Fruit fly (Drosophila melanogaster) whole organism, larva: Measurements from ENCODE around the gene Wnk.

Experiments used
- noc ChIP-seq: fragments of 200-800 bp; sonication (Bioruptor generic); optimal IDR thresholded peaks from 3 replicates; lab custom pipeline; 2019; ENCODE audit warnings: missing biosample characterization, mild to moderate bottlenecking, missing genetic modification characterization, moderate library complexity

The Wnk gene

dm6 chr3L:21554752-21555151 is at the start of gene Wnk:
TSS of gene Wnk (minus strand) at chr3L:21554928.
- no peak for TF ChIP-seq noc (tag; lab: Kevin White, UChicago)

- no peak for TF ChIP-seq noc (tag; lab: Kevin White, UChicago)
Observed at dm6 chr3L:21604265-21604664, 49.5 kb upstream of the Wnk start.

dm6 chr3L:21602275-21602674 is 47.5 kb upstream of the Wnk start:
- no peak for TF ChIP-seq noc (tag; lab: Kevin White, UChicago)

- no peak for TF ChIP-seq noc (tag; lab: Kevin White, UChicago)
Observed at dm6 chr3L:21598337-21598736, 43.6 kb upstream of the Wnk start.

dm6 chr3L:21594408-21594807 is 39.7 kb upstream of the Wnk start:
- TF ChIP-seq noc (tag; lab: Kevin White, UChicago): no peak

dm6 chr3L:21591247-21591646 is 36.5 kb upstream of the Wnk start:
- TF ChIP-seq noc (tag; lab: Kevin White, UChicago): no peak

- no peak for TF ChIP-seq noc (tag; lab: Kevin White, UChicago)
Observed at dm6 chr3L:21586528-21586927, 31.8 kb upstream of the Wnk start, which contains the start of gene TfAP-2. TSS of gene TfAP-2 (plus strand) at chr3L:21586828.

dm6 chr3L:21585397-21585796 is 30.7 kb upstream of the Wnk start:
- TF ChIP-seq noc (tag; lab: Kevin White, UChicago): no peak

dm6 chr3L:21584683-21585082 is 30.0 kb upstream of the Wnk start:
- TF ChIP-seq noc (tag; lab: Kevin White, UChicago): no peak

- TF ChIP-seq noc (tag; lab: Kevin White, UChicago): no peak
Observed at dm6 chr3L:21581984-21582383, 27.3 kb upstream of the Wnk start.

- TF ChIP-seq noc (tag; lab: Kevin White, UChicago): no peak
Observed at dm6 chr3L:21574296-21574745, 19.6 kb upstream of the Wnk start.

dm6 chr3L:21573831-21574230 is 19.1 kb upstream of the Wnk start, which contains the start of gene EMC10:
TSS of gene EMC10 (plus strand) at chr3L:21574131.
- TF ChIP-seq noc (tag; lab: Kevin White, UChicago): no peak

- no peak for TF ChIP-seq noc (tag; lab: Kevin White, UChicago)
Observed at dm6 chr3L:21568848-21569372, 14.2 kb upstream of the Wnk start, which contains the start of the genes CRIF and SMC5. TSS of gene CRIF (minus strand) at chr3L:21568898. TSS of gene SMC5 (plus strand) at chr3L:21569176.

dm6 chr3L:21568254-21568653 is 13.5 kb upstream of the Wnk start:
- no peak for TF ChIP-seq noc (tag; lab: Kevin White, UChicago)

dm6 chr3L:21565126-21565525 is 10.4 kb upstream of the Wnk start, which contains the start of gene CG7634:
TSS of gene CG7634 (plus strand) at chr3L:21565426.
- no peak for TF ChIP-seq noc (tag; lab: Kevin White, UChicago)

dm6 chr3L:21562081-21562480 is 7.4 kb upstream of the Wnk start, which contains the start of gene CapaR:
TSS of gene CapaR (minus strand) at chr3L:21562181.
- TF ChIP-seq noc (tag; lab: Kevin White, UChicago): no peak

- TF ChIP-seq noc (tag; lab: Kevin White, UChicago): no peak
Observed at dm6 chr3L:21558176-21558871, 3.6 kb upstream of the Wnk start, which contains the start of gene CG7173. TSS of gene CG7173 (minus strand) at chr3L:21558226.
